Worm (Caenorhabditis elegans) whole organism, L1 larva: ENCODE results near the gene rbm-22.

Source experiments
- C04F5.9 ChIP-seq: sonication (generic microtip); optimal IDR thresholded peaks from 2 replicates; lab custom pipeline; 2016; ENCODE audit warnings: missing genetic modification characterization, missing compliant biosample characterization
- C16A3.4 ChIP-seq: fragments of 150-350 bp; optimal IDR thresholded peaks from 2 replicates; lab custom pipeline; 2014; ENCODE audit warnings: missing biosample characterization, missing genetic modification characterization
- F16B12.6 ChIP-seq: fragments of 150-350 bp; optimal IDR thresholded peaks from 2 replicates; lab custom pipeline; 2014; ENCODE audit warnings: missing biosample characterization, missing genetic modification characterization
- alr-1 ChIP-seq: fragments of 200-800 bp; sonication (Bioruptor generic); optimal IDR thresholded peaks from 2 replicates; lab custom pipeline; 2018; ENCODE audit warnings: borderline replicate concordance, mild to moderate bottlenecking, missing genetic modification characterization, missing compliant biosample characterization
- blmp-1 ChIP-seq: fragments of 150-350 bp; optimal IDR thresholded peaks from 2 replicates; lab custom pipeline; 2014; ENCODE audit warnings: missing biosample characterization, missing genetic modification characterization
- ceh-88 ChIP-seq: fragments of 200-800 bp; sonication (Bioruptor generic); IDR thresholded peaks from 2 replicates; pipeline ENCODE4 v1.3.6; 2022; ENCODE audit warnings: missing genetic modification characterization, missing compliant biosample characterization
- dpl-1 ChIP-seq, 3 experiments: fragments of 150-350 bp in 2 of 3; sonication (generic microtip) in 1 of 3; optimal IDR thresholded peaks; 2 replicates each; lab custom pipeline; 2014 to 2017; ENCODE audit warnings: missing biosample characterization in 3 of 3, missing genetic modification characterization in 3 of 3, missing genetic modification reagents in 3 of 3
- efl-1 ChIP-seq, 4 experiments: fragments of 150-350 bp; optimal IDR thresholded peaks in 3 of 4; peaks in 1 of 4; 1 replicate in 1 of 4; 2 replicates in 3 of 4; lab custom pipeline; 2014; ENCODE audit warnings: missing biosample characterization in 2 of 4, missing genetic modification characterization in 2 of 4, missing genetic modification reagents in 2 of 4
- elt-2 ChIP-seq: sonication (generic microtip); optimal IDR thresholded peaks from 2 replicates; lab custom pipeline; 2016; ENCODE audit warnings: missing genetic modification characterization, mild to moderate bottlenecking, inconsistent platforms, missing compliant biosample characterization, missing genetic modification reagents
- elt-3 ChIP-seq, 6 experiments: fragments of 150-350 bp in 1 of 6; sonication (generic microtip); optimal IDR thresholded peaks; 2 replicates each; lab custom pipeline; 2017 to 2018; ENCODE audit warnings: missing biosample characterization in 6 of 6, missing genetic modification characterization in 6 of 6, inconsistent platforms in 1 of 6
- ets-5 ChIP-seq: fragments of 200-800 bp; sonication (Bioruptor generic); IDR thresholded peaks from 2 replicates; pipeline ENCODE4 v1.3.6; 2022; ENCODE audit warnings: missing genetic modification characterization, missing compliant biosample characterization
- fkh-10 ChIP-seq: sonication (generic microtip); optimal IDR thresholded peaks from 2 replicates; lab custom pipeline; 2017; ENCODE audit warnings: missing biosample characterization, missing genetic modification reagents, missing genetic modification characterization
- fkh-4 ChIP-seq: sonication (generic microtip); optimal IDR thresholded peaks from 2 replicates; lab custom pipeline; 2016; ENCODE audit warnings: missing compliant biosample characterization, missing genetic modification characterization, borderline replicate concordance
- hlh-17 ChIP-seq: fragments of 200-800 bp; sonication (Bioruptor generic); optimal IDR thresholded peaks from 2 replicates; lab custom pipeline; 2018; ENCODE audit warnings: missing genetic modification characterization, mild to moderate bottlenecking, missing compliant biosample characterization, moderate library complexity, borderline replicate concordance
- hlh-4 ChIP-seq: sonication (generic microtip); optimal IDR thresholded peaks from 2 replicates; lab custom pipeline; 2016; ENCODE audit warnings: mild to moderate bottlenecking, missing genetic modification characterization, missing compliant biosample characterization
- irx-1 ChIP-seq: sonication (generic microtip); optimal IDR thresholded peaks from 2 replicates; lab custom pipeline; 2016; ENCODE audit warnings: missing genetic modification characterization, missing compliant biosample characterization
- jun-1 ChIP-seq: fragments of 150-350 bp; optimal IDR thresholded peaks from 2 replicates; lab custom pipeline; 2014; ENCODE audit warnings: missing biosample characterization, missing genetic modification reagents, missing genetic modification characterization
- lin-14 ChIP-seq: fragments of 200-800 bp; sonication (Bioruptor generic); optimal IDR thresholded peaks from 2 replicates; lab custom pipeline; 2018; ENCODE audit warnings: mild to moderate bottlenecking, missing genetic modification characterization, moderate library complexity, missing compliant biosample characterization
- lin-15B ChIP-seq: fragments of 150-350 bp; sonication (generic microtip); optimal IDR thresholded peaks from 3 replicates; lab custom pipeline; 2014; ENCODE audit warnings: missing biosample characterization, missing genetic modification characterization
- lin-35 ChIP-seq, 2 experiments: fragments of 150-350 bp; optimal IDR thresholded peaks; 2 replicates each; lab custom pipeline; 2014; ENCODE audit warnings: missing biosample characterization in 2 of 2, missing genetic modification characterization in 2 of 2, missing genetic modification reagents in 2 of 2
- lsy-2 ChIP-seq, 2 experiments: fragments of 150-350 bp; optimal IDR thresholded peaks; 2 replicates each; lab custom pipeline; 2014; ENCODE audit warnings: missing biosample characterization in 2 of 2, missing genetic modification characterization in 2 of 2
- mdl-1 ChIP-seq, 2 experiments: fragments of 150-350 bp; optimal IDR thresholded peaks; 2 replicates each; lab custom pipeline; 2014 to 2017; ENCODE audit warnings: missing biosample characterization in 2 of 2, missing genetic modification characterization in 2 of 2, inconsistent platforms in 1 of 2
- mep-1 ChIP-seq: fragments of 150-350 bp; optimal IDR thresholded peaks from 2 replicates; lab custom pipeline; 2014; ENCODE audit warnings: missing biosample characterization, missing genetic modification characterization
- nhr-85 ChIP-seq: sonication (generic microtip); peaks from one replicate; lab custom pipeline; 2016; ENCODE audit warnings: missing genetic modification characterization, inconsistent platforms, missing compliant biosample characterization
- rnt-1 ChIP-seq: sonication (generic microtip); optimal IDR thresholded peaks from 2 replicates; lab custom pipeline; 2016; ENCODE audit warnings: mild to moderate bottlenecking, missing genetic modification characterization, moderate library complexity, missing compliant biosample characterization
- skn-1 ChIP-seq: fragments of 150-350 bp; optimal IDR thresholded peaks from 2 replicates; lab custom pipeline; 2014; ENCODE audit warnings: missing biosample characterization, missing genetic modification characterization
- snu-23 ChIP-seq: sonication (generic microtip); optimal IDR thresholded peaks from 2 replicates; lab custom pipeline; 2016; ENCODE audit warnings: missing genetic modification characterization, missing compliant biosample characterization
- swsn-7 ChIP-seq: sonication (generic microtip); optimal IDR thresholded peaks from 2 replicates; lab custom pipeline; 2016; ENCODE audit warnings: missing genetic modification characterization, missing compliant biosample characterization
- unc-30 ChIP-seq: sonication (generic microtip); optimal IDR thresholded peaks from 2 replicates; lab custom pipeline; 2017; ENCODE audit warnings: missing biosample characterization, missing genetic modification characterization
- unc-86 ChIP-seq: sonication (generic microtip); optimal IDR thresholded peaks from 2 replicates; lab custom pipeline; 2016; ENCODE audit warnings: missing genetic modification characterization, missing compliant biosample characterization
- unc-98 ChIP-seq: fragments of 200-800 bp; sonication (Bioruptor generic); IDR thresholded peaks from 2 replicates; pipeline ENCODE4 v1.3.6; 2022; ENCODE audit warnings: missing genetic modification characterization, missing compliant biosample characterization
- zag-1 ChIP-seq: fragments of 150-350 bp; optimal IDR thresholded peaks from 2 replicates; lab custom pipeline; 2014; ENCODE audit warnings: missing biosample characterization, missing genetic modification characterization

rbm-22 gene

DNA sequence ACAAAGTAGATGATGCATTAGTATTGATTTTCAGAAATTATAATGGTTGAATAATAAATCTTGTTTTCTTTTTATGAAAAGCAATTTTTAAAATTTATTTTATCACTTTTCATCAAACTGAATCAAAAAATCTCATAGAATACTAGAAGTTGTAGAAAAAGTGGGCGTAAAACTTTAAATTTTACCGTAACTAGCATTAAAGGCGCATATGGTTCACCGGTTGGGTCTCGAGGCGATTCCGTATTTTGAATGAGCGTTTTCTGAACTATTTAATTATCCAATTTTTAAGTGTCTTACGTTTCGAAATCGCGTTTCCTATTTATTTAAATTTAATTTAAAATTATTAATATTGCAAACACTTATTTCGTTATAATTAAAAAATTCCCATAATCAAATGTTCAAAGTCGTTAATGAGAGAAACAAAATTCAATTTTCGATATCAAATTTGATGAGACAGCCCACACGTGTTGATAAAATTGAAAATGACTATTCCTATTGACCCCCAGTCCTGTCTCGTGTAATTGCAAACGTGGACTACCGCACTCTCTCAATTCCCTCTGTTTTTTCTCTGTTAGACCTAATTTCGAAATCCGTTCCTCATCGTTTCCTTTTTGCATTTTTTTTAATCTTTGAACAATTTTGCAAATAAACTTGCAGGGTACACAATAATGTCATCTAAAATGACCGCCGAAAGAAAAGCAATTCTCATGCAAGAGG is 2.7 kb upstream of the rbm-22 start, which contains the start of the genes T11G6.2 and hars-1:
Gene T11G6.2, minus strand, starts transcription at position 197 of the 717 bp plus-strand sequence.
Gene hars-1, plus strand, starts transcription at position 658 of the 717 bp plus-strand sequence.
- TF ChIP-seq dpl-1 (GFP tag; optimal IDR thresholded peaks at IDR 0.05; lab: Kevin White, UChicago) = peak; percentile 8 to 32 (median 13)
- TF ChIP-seq mdl-1 (tag; optimal IDR thresholded peaks at IDR 0.05; lab: Kevin White, UChicago) = peak in 1 of 2 experiments; percentile 61
- TF ChIP-seq C16A3.4 (tag; lab: Kevin White, UChicago) = peak; percentile 37
- TF ChIP-seq blmp-1 (tag; lab: Kevin White, UChicago) = peak; percentile 43
- peak; percentile 55 for TF ChIP-seq skn-1 (tag; lab: Kevin White, UChicago)
- no peak for TF ChIP-seq fkh-4 (tag; lab: Kevin White, UChicago)
- TF ChIP-seq rnt-1 = no peak
- TF ChIP-seq elt-3 (tag; optimal IDR thresholded peaks at IDR 0.05; lab: Kevin White, UChicago) = peak in 1 of 6 experiments; percentile 41
- peak in 1 of 2 experiments; percentile 34 for TF ChIP-seq efl-1 (optimal IDR thresholded peaks at IDR 0.05; lab: Kevin White, UChicago)
- TF ChIP-seq efl-1 (GFP tag; optimal IDR thresholded peaks at IDR 0.05 in 1 of 2; lab: Kevin White, UChicago) = peak in 1 of 2 experiments; percentile 22
- no peak for TF ChIP-seq fkh-10 (GFP tag; lab: Kevin White, UChicago)
- TF ChIP-seq lin-35 (GFP tag; optimal IDR thresholded peaks at IDR 0.05; lab: Kevin White, UChicago) = peak; percentile 24 to 58
- TF ChIP-seq lin-14 = peak; percentile 56
- peak in 1 of 2 experiments; percentile 52 for TF ChIP-seq lsy-2 (tag; optimal IDR thresholded peaks at IDR 0.05; lab: Kevin White, UChicago)
- no peak for TF ChIP-seq unc-98 (GFP tag; lab: Robert Waterston, UW)
- TF ChIP-seq nhr-85 (tag; lab: Kevin White, UChicago) = no peak
- TF ChIP-seq hlh-17 (GFP tag; lab: Kevin White, UChicago) = no peak
- peak; percentile 29 for TF ChIP-seq snu-23 (GFP tag; lab: Kevin White, UChicago)
- TF ChIP-seq zag-1 (tag; lab: Kevin White, UChicago) = no peak
- peak; percentile 2 for TF ChIP-seq mep-1

DNA sequence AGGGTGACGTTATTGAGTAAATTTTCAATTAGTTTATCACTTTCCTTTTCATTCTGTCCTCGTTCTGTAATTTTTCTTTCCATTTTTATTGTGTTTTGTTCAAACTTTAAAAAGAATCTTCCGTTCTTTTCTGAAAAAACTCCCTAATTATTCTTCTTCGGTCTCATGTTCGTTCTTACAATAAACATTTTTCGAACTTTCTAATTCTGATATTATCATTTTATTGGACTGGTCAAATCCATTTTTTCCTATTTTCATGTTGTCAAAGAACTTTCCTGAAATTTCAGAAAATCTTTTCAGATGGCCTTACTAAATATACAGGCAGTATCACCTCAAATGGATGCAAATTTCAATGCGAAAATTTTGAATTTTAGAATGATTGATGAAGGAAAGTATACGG is 2.8 kb downstream of the rbm-22 start, which contains the start of gene nish-1:
Gene nish-1, plus strand, starts transcription at position 301 of the 400 bp plus-strand sequence.
- no peak for TF ChIP-seq lin-15B
- TF ChIP-seq jun-1 (tag; lab: Kevin White, UChicago) = no peak
- no peak for TF ChIP-seq ets-5
- no peak for TF ChIP-seq unc-30
- TF ChIP-seq elt-2 (tag; lab: Kevin White, UChicago) = no peak
- TF ChIP-seq alr-1 (tag; lab: Kevin White, UChicago) = no peak
- TF ChIP-seq F16B12.6 (tag; lab: Kevin White, UChicago) = no peak
- no peak for TF ChIP-seq swsn-7 (tag; lab: Kevin White, UChicago)
- no peak for TF ChIP-seq hlh-17 (GFP tag; lab: Kevin White, UChicago)
- TF ChIP-seq hlh-4 (tag; lab: Kevin White, UChicago) = no peak
- no peak for TF ChIP-seq unc-86 (tag; lab: Kevin White, UChicago)
- no peak for TF ChIP-seq irx-1 (tag; lab: Kevin White, UChicago)
- no peak for TF ChIP-seq ceh-88
- TF ChIP-seq C04F5.9 (tag; lab: Kevin White, UChicago) = no peak

DNA sequence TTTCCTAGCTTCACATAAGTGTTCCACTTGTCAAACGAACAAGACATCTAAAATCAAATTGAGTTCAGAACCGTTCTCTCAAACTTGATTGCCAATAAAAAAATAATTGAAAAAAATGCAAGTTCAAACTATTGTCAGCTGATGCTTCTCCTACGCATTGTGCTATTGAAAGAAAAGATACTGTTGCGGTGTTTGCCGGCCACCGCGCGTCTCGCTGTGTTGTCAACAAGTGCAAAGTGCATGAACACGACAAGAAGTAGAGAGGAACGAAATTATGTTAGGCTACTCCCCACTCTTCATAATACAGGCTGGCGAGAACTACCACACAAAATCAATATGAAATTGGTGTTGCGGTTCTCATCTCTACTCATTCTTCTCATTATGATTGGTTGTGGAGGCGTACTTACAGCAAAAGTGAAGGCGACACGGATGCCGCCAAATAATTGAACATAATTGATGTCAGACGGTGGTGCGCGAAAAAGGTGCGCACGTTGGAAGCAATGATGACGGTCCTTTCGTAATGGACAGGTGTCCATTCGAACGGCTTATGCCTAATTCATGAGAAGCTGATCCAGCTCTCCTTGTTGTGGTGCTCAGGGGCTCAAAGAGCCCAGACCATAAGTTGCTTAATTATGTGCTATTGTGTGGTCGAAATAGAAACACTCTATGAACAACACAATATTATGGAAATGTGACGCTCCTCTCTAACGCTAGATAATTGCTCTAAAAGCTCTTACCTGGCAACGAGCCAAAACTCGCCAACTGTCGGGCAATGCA is 6.4 kb downstream of the rbm-22 start:
- TF ChIP-seq efl-1 (optimal IDR thresholded peaks at IDR 0.05; lab: Kevin White, UChicago) (no peak), efl-1 (GFP tag; optimal IDR thresholded peaks at IDR 0.05 in 1 of 2; lab: Kevin White, UChicago) (peak in 1 of 2 experiments; percentile 59), snu-23 (GFP tag; lab: Kevin White, UChicago) (no peak)
